Worm (Caenorhabditis elegans) whole organism, L1 larva: Measurements from ENCODE around the gene nphp-1.

ENCODE experiments used
- lin-13 ChIP-seq: fragments of 150-350 bp; optimal IDR thresholded peaks from 2 replicates; lab custom pipeline; 2014; ENCODE audit warnings: missing biosample characterization, missing genetic modification reagents, missing genetic modification characterization
- pag-3 ChIP-seq: sonication (generic microtip); optimal IDR thresholded peaks from 2 replicates; lab custom pipeline; 2017; ENCODE audit warnings: missing genetic modification characterization, mild to moderate bottlenecking, missing compliant biosample characterization, antibody characterized with exemption, borderline replicate concordance; ENCODE audit not compliant: insufficient read depth
- snpc-4 ChIP-seq: fragments of 150-350 bp; optimal IDR thresholded peaks from 2 replicates; lab custom pipeline; 2014; ENCODE audit warnings: missing biosample characterization, missing genetic modification characterization

ce11 chrII:10618157-10618556 lies 33.9 kb downstream of the nphp-1 start, which contains the start of gene C14A4.13:
- TF ChIP-seq snpc-4 (tag; lab: Kevin White, UChicago): no peak
- no peak for TF ChIP-seq pag-3
- TF ChIP-seq lin-13 (GFP tag; lab: Kevin White, UChicago): no peak
